Worm (Caenorhabditis elegans): ENCODE results near the gene C13F10.5.

Gene C13F10.5

ce11 chrV:7196498-7196966, 22.4 kb downstream of the C13F10.5 start, which contains the start of gene F09G2.2 (continued):
- TF ChIP-seq daf-19 (GFP tag; conservative IDR thresholded peaks at IDR 0.05) (no peak), lsy-2 (tag; optimal IDR thresholded peaks at IDR 0.05) (peak; percentile 71 to 93), set-16 (GFP tag; IDR thresholded peaks at IDR 0.05) (peak; percentile 61), spr-3 (GFP tag; optimal IDR thresholded peaks at IDR 0.05) (peak; percentile 46), ama-1 (optimal IDR thresholded peaks at IDR 0.05) (peak; percentile 61), madf-5 (GFP tag; IDR thresholded peaks at IDR 0.05) (no peak), tag-97 (GFP tag; IDR thresholded peaks at IDR 0.05) (no peak), lin-15B (tag; optimal IDR thresholded peaks at IDR 0.05) (peak; percentile 28), mxl-3 (GFP tag; optimal IDR thresholded peaks at IDR 0.05) (peak; percentile 43), T26A8.4 (GFP tag; IDR thresholded peaks at IDR 0.05) (peak; percentile 91), nhr-48 (tag; optimal IDR thresholded peaks at IDR 0.05) (peak; percentile 79), F10B5.3 (tag; optimal IDR thresholded peaks at IDR 0.05) (no peak), nhr-42 (GFP tag; IDR thresholded peaks at IDR 0.05) (peak; percentile 72; the same call in 1 of the 2 replicates), lin-38 (GFP tag; IDR thresholded peaks at IDR 0.05) (peak; percentile 87), madf-9 (GFP tag; conservative IDR thresholded peaks at IDR 0.05) (peak; percentile 73), mdl-1 (tag; optimal IDR thresholded peaks at IDR 0.05) (peak in 1 of 2 experiments; percentile 65), hmg-1.1 (GFP tag; IDR thresholded peaks at IDR 0.05) (peak; percentile 89), daf-8 (GFP tag; IDR thresholded peaks at IDR 0.05) (no peak), snpc-4 (tag; optimal IDR thresholded peaks at IDR 0.05) (peak; percentile 24), nhr-6 (tag; optimal IDR thresholded peaks at IDR 0.05) (peak; percentile 83), rbr-2 (tag; optimal IDR thresholded peaks at IDR 0.05) (peak; percentile 90), nhr-25 (tag; optimal IDR thresholded peaks at IDR 0.05; ENCODE audit: borderline replicate concordance, insufficient read depth) (peak; percentile 88), ctbp-1 (GFP tag; IDR thresholded peaks at IDR 0.05) (peak; percentile 74), zip-11 (GFP tag; IDR thresholded peaks at IDR 0.05) (no peak), F44E2.7 (GFP tag; IDR thresholded peaks at IDR 0.05) (no peak), unc-130 (GFP tag; optimal IDR thresholded peaks at IDR 0.05) (peak; percentile 78), Y48G9A.11 (GFP tag; IDR thresholded peaks at IDR 0.05) (peak; percentile 63), attf-4 (tag; optimal IDR thresholded peaks at IDR 0.05) (no peak), aly-2 (tag; optimal IDR thresholded peaks at IDR 0.05) (no peak), skn-1 (tag; optimal IDR thresholded peaks at IDR 0.05) (no peak), daf-16 (GFP tag; optimal IDR thresholded peaks at IDR 0.05) (peak; percentile 52 to 69), daf-16 (tag; optimal IDR thresholded peaks at IDR 0.05) (peak; percentile 83), php-3 (GFP tag; IDR thresholded peaks at IDR 0.05) (peak; percentile 46; the same call in 1 of the 2 replicates), dpl-1 (GFP tag; optimal IDR thresholded peaks at IDR 0.05) (peak; percentile 94), spr-1 (tag; optimal IDR thresholded peaks at IDR 0.05) (peak; percentile 56), zip-2 (tag; optimal IDR thresholded peaks at IDR 0.05) (peak; percentile 49), unc-39 (tag; optimal IDR thresholded peaks at IDR 0.05) (no peak), nhr-77 (tag; optimal IDR thresholded peaks at IDR 0.05) (peak; percentile 92), saeg-2 (GFP tag; IDR thresholded peaks at IDR 0.05) (no peak), ZK337.2 (GFP tag; IDR thresholded peaks at IDR 0.05) (no peak), dmd-6 (GFP tag; IDR thresholded peaks at IDR 0.05) (peak; percentile 97), zfp-2 (tag; optimal IDR thresholded peaks at IDR 0.05) (peak; percentile 98), Y105C5A.15 (GFP tag; IDR thresholded peaks at IDR 0.05) (no peak), nhr-10 (tag; optimal IDR thresholded peaks at IDR 0.05) (no peak)

- no peak for TF ChIP-seq nhr-48 (tag; optimal IDR thresholded peaks at IDR 0.05)
- no peak for TF ChIP-seq F44E2.7 (GFP tag; IDR thresholded peaks at IDR 0.05)
These were observed 22.9 kb downstream of the C13F10.5 start, which contains the start of gene attf-2 for ce11 chrV:7196037-7196436. Gene attf-2 (minus strand): TSS chrV:7196137.

Data from whole organism, L4 larva.